Worm (Caenorhabditis elegans) whole organism, young adult: ENCODE results near the gene prx-13.

Experiments
- B0035.1 ChIP-seq: sonication (generic microtip); optimal IDR thresholded peaks from 2 replicates; lab custom pipeline; 2016; ENCODE audit warnings: missing genetic modification characterization, mild to moderate bottlenecking, missing compliant biosample characterization, missing genotype, missing genetic modification reagents
- attf-3 ChIP-seq: fragments of 200-800 bp; sonication (Bioruptor generic); conservative IDR thresholded peaks from 2 replicates; pipeline ENCODE4 v1.3.6; 2022; ENCODE audit warnings: missing genetic modification reagents, missing genetic modification characterization, missing compliant biosample characterization
- bed-1 ChIP-seq: fragments of 200-800 bp; sonication (Bioruptor generic); IDR thresholded peaks from 2 replicates; pipeline ENCODE4 v1.3.6; 2022; ENCODE audit warnings: missing genetic modification reagents, missing genetic modification characterization, missing compliant biosample characterization
- let-526 ChIP-seq: fragments of 200-800 bp; sonication (Bioruptor generic); IDR thresholded peaks from 2 replicates; pipeline ENCODE4 v1.3.6; 2022; ENCODE audit warnings: missing genetic modification reagents, missing genetic modification characterization, missing compliant biosample characterization
- unc-62 ChIP-seq: fragments of 150-350 bp; optimal IDR thresholded peaks from 2 replicates; lab custom pipeline; 2014; ENCODE audit warnings: missing biosample characterization, missing genetic modification reagents, missing genetic modification characterization

ce11 chrII:7233274-7233673 is 18.5 kb downstream of the prx-13 start:
- TF ChIP-seq B0035.1 (tag; lab: Kevin White, UChicago) (no peak), unc-62 (GFP tag; lab: Kevin White, UChicago) (no peak), attf-3 (GFP tag; lab: Robert Waterston, UW) (no peak), bed-1 (no peak), let-526 (GFP tag; lab: Robert Waterston, UW) (no peak)
